Fruit fly (Drosophila melanogaster) whole organism: ENCODE results near the gene CG5984.

ENCODE experiments used
- CG8478 ChIP-seq: fragments of >200 bp; optimal IDR thresholded peaks from 2 replicates; lab custom pipeline; 2018; ENCODE audit warnings: inconsistent platforms
- pan ChIP-seq: fragments of >200 bp; optimal IDR thresholded peaks from 2 replicates; lab custom pipeline; 2017

DNA sequence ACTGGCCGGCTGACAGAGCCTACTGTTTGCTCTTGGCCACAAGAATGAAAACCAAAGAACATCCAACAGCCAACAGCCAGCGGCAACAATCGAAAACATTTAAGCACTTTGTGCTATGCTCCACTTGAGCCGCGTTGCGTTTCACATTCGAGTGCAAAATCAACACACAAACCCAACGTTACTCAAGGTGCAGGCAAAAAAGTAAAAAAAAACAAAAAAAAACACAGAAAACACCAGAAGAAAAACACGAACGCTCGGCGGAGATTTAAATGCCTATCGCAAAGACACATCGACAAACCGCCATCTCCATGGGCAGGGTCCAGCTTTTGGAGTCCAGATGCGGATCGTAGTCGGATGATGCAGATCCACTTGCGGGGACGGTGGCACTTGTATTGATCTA lies 43.9 kb downstream of the CG5984 start:
- TF ChIP-seq CG8478, result no peak
- no peak for TF ChIP-seq pan (lab: Kevin White, UChicago)
